Fruit fly (Drosophila melanogaster) whole organism, embryonic: Measurements from ENCODE around the gene Csp.
A peak's percentile ranks its signal among the peaks of the same experiment; 100 is the strongest.

Experiments
- CG10543 ChIP-seq: fragments of 200-800 bp; sonication (Bioruptor generic); optimal IDR thresholded peaks from 3 replicates; lab custom pipeline; 2017; ENCODE audit warnings: missing biosample characterization, mild to moderate bottlenecking, missing genetic modification characterization, moderate library complexity
- CG13775 ChIP-seq: fragments of 200-800 bp; sonication (Bioruptor generic); optimal IDR thresholded peaks from 3 replicates; lab custom pipeline; 2017; ENCODE audit warnings: missing biosample characterization, mild to moderate bottlenecking, missing genetic modification characterization
- CG15514 ChIP-seq: fragments of 200-800 bp; sonication (Bioruptor generic); optimal IDR thresholded peaks from 3 replicates; lab custom pipeline; 2017; ENCODE audit warnings: missing biosample characterization, missing genetic modification characterization, mild to moderate bottlenecking, moderate library complexity, missing genetic modification reagents
- CG1647 ChIP-seq: fragments of 200-800 bp; sonication (Bioruptor generic); optimal IDR thresholded peaks from 3 replicates; lab custom pipeline; 2016; ENCODE audit warnings: missing biosample characterization, missing genetic modification characterization
- CG16779 ChIP-seq: fragments of 200-800 bp; sonication (Bioruptor generic); IDR thresholded peaks from 2 replicates; pipeline ENCODE4 v1.3.6; 2022; ENCODE audit warnings: missing biosample characterization, missing genetic modification characterization
- CG2116 ChIP-seq: fragments of 200-800 bp; sonication (Bioruptor generic); optimal IDR thresholded peaks from 3 replicates; lab custom pipeline; 2018; ENCODE audit warnings: missing biosample characterization, mild to moderate bottlenecking, missing genetic modification characterization
- CG30431 ChIP-seq: fragments of 200-800 bp; sonication (Bioruptor generic); optimal IDR thresholded peaks from 2 replicates; lab custom pipeline; 2017; ENCODE audit warnings: missing biosample characterization, missing genetic modification characterization
- CG31388 ChIP-seq: fragments of 200-800 bp; sonication (Bioruptor generic); optimal IDR thresholded peaks from 2 replicates; lab custom pipeline; 2016; ENCODE audit warnings: missing biosample characterization, missing genetic modification characterization
- CG32767 ChIP-seq: fragments of 200-800 bp; sonication (Bioruptor generic); IDR thresholded peaks from 2 replicates; pipeline ENCODE4 v1.3.6; 2022; ENCODE audit warnings: missing biosample characterization, missing genetic modification characterization
- CG32772 ChIP-seq: fragments of 200-800 bp; sonication (Bioruptor generic); IDR thresholded peaks from 2 replicates; pipeline ENCODE4 v1.3.6; 2022; ENCODE audit warnings: missing biosample characterization, missing genetic modification characterization
- CG4360 ChIP-seq: fragments of 200-800 bp; sonication (Bioruptor generic); IDR thresholded peaks from 2 replicates; pipeline ENCODE4 v1.3.6; 2022; ENCODE audit warnings: missing biosample characterization, missing genetic modification characterization
- CG4854 ChIP-seq: fragments of 200-800 bp; sonication (Bioruptor generic); optimal IDR thresholded peaks from 2 replicates; lab custom pipeline; 2016; ENCODE audit warnings: missing biosample characterization, missing genetic modification characterization, inconsistent platforms
- CG7928 ChIP-seq: fragments of 200-800 bp; sonication (Bioruptor generic); optimal IDR thresholded peaks from 2 replicates; lab custom pipeline; 2017; ENCODE audit warnings: missing biosample characterization, mild to moderate bottlenecking, missing genetic modification characterization
- CG7963 ChIP-seq: fragments of 200-800 bp; sonication (Bioruptor generic); IDR thresholded peaks from 3 replicates; pipeline ENCODE4 v1.3.6; 2022; ENCODE audit warnings: missing biosample characterization, missing genetic modification characterization; ENCODE audit not compliant: partially characterized antibody
- CG9215 ChIP-seq: fragments of 200-800 bp; sonication (Bioruptor generic); IDR thresholded peaks from 2 replicates; pipeline ENCODE4 v1.3.6; 2022; ENCODE audit warnings: missing biosample characterization, missing genetic modification characterization
- CG9817 ChIP-seq: fragments of 200-800 bp; sonication (Bioruptor generic); optimal IDR thresholded peaks from 2 replicates; lab custom pipeline; 2018; ENCODE audit warnings: missing biosample characterization, mild to moderate bottlenecking, missing genetic modification characterization, moderate library complexity
- CoRest ChIP-seq: fragments of 200-800 bp; sonication (Bioruptor generic); optimal IDR thresholded peaks from 3 replicates; lab custom pipeline; 2018; ENCODE audit warnings: missing biosample characterization, mild to moderate bottlenecking, missing genetic modification characterization, moderate library complexity
- Fer2 ChIP-seq: fragments of 200-800 bp; sonication (Bioruptor generic); optimal IDR thresholded peaks from 2 replicates; lab custom pipeline; 2018; ENCODE audit warnings: missing biosample characterization, mild to moderate bottlenecking, missing genetic modification characterization, moderate library complexity
- Gug ChIP-seq: fragments of 200-800 bp; sonication (Bioruptor generic); IDR thresholded peaks from 4 replicates; pipeline ENCODE4 v1.3.6; 2022; ENCODE audit warnings: missing biosample characterization, missing genetic modification characterization
- HLH4C ChIP-seq: fragments of 200-800 bp; sonication (Bioruptor generic); IDR thresholded peaks from 3 replicates; pipeline ENCODE4 v1.3.6; 2022; ENCODE audit warnings: missing biosample characterization, missing genetic modification characterization; ENCODE audit not compliant: partially characterized antibody
- HLH54F ChIP-seq: fragments of 200-800 bp; sonication (Bioruptor generic); optimal IDR thresholded peaks from 3 replicates; lab custom pipeline; 2016; ENCODE audit warnings: missing biosample characterization, missing genetic modification characterization
- HmgD ChIP-seq: fragments of 200-800 bp; sonication (Bioruptor generic); optimal IDR thresholded peaks from 3 replicates; lab custom pipeline; 2016; ENCODE audit warnings: missing biosample characterization, missing genetic modification characterization
- Hr3 ChIP-seq: fragments of 200-800 bp; sonication (Bioruptor generic); optimal IDR thresholded peaks from 3 replicates; lab custom pipeline; 2016; ENCODE audit warnings: missing biosample characterization, missing genetic modification characterization
- MBD-R2 ChIP-seq: fragments of 200-800 bp; sonication (Bioruptor generic); IDR thresholded peaks from 2 replicates; pipeline ENCODE4 v1.3.6; 2022; ENCODE audit warnings: missing biosample characterization, missing genetic modification characterization
- NC2α ChIP-seq: fragments of 200-800 bp; sonication (Bioruptor generic); optimal IDR thresholded peaks from 2 replicates; lab custom pipeline; 2016; ENCODE audit warnings: missing biosample characterization, missing genetic modification characterization
- Opbp ChIP-seq: fragments of 200-800 bp; sonication (Bioruptor generic); IDR thresholded peaks from 3 replicates; pipeline ENCODE4 v1.3.6; 2022; ENCODE audit warnings: missing biosample characterization, missing genetic modification characterization; ENCODE audit not compliant: partially characterized antibody
- Pdp1 ChIP-seq, 2 experiments: fragments of 200-800 bp; sonication (Bioruptor generic); optimal IDR thresholded peaks; 3 replicates each; lab custom pipeline; 2016; ENCODE audit warnings: missing biosample characterization in 2 of 2, missing genetic modification characterization in 2 of 2, mild to moderate bottlenecking in 1 of 2, moderate library complexity in 1 of 2
- Side ChIP-seq: fragments of 200-800 bp; sonication (Bioruptor generic); optimal IDR thresholded peaks from 2 replicates; lab custom pipeline; 2016; ENCODE audit warnings: missing biosample characterization, missing genetic modification characterization
- Sox100B ChIP-seq: fragments of 200-800 bp; sonication (Bioruptor generic); optimal IDR thresholded peaks from 3 replicates; lab custom pipeline; 2018; ENCODE audit warnings: missing biosample characterization, mild to moderate bottlenecking, missing genetic modification characterization
- Sry-δ ChIP-seq: fragments of 200-800 bp; sonication (Bioruptor generic); optimal IDR thresholded peaks from 2 replicates; lab custom pipeline; 2016; ENCODE audit warnings: missing biosample characterization, missing genetic modification characterization
- az2 ChIP-seq: fragments of 200-800 bp; sonication (Bioruptor generic); optimal IDR thresholded peaks from 3 replicates; lab custom pipeline; 2016; ENCODE audit warnings: missing biosample characterization, missing genetic modification characterization
- cato ChIP-seq: fragments of 200-800 bp; sonication (Bioruptor generic); optimal IDR thresholded peaks from 2 replicates; lab custom pipeline; 2016; ENCODE audit warnings: missing biosample characterization, missing genetic modification characterization, borderline replicate concordance
- chif ChIP-seq, 2 experiments: fragments of 200-800 bp; sonication (Bioruptor generic); optimal IDR thresholded peaks; 3 replicates each; lab custom pipeline; 2016; ENCODE audit warnings: missing biosample characterization in 2 of 2, missing genetic modification characterization in 2 of 2
- chm ChIP-seq: fragments of 200-800 bp; sonication (Bioruptor generic); IDR thresholded peaks from 2 replicates; pipeline ENCODE4 v1.3.6; 2022; ENCODE audit warnings: missing biosample characterization, missing genetic modification characterization
- chn ChIP-seq: fragments of 200-800 bp; sonication (Bioruptor generic); optimal IDR thresholded peaks from 2 replicates; lab custom pipeline; 2016; ENCODE audit warnings: missing biosample characterization, missing genetic modification characterization
- dan ChIP-seq: fragments of 200-800 bp; sonication (Bioruptor generic); IDR thresholded peaks from 2 replicates; pipeline ENCODE4 v1.3.6; 2022; ENCODE audit warnings: missing biosample characterization, missing genetic modification characterization
- fd102C ChIP-seq: fragments of 200-800 bp; sonication (Bioruptor generic); optimal IDR thresholded peaks from 2 replicates; lab custom pipeline; 2018; ENCODE audit warnings: missing biosample characterization, mild to moderate bottlenecking, missing genetic modification characterization, moderate library complexity
- fu2 ChIP-seq: fragments of 200-800 bp; sonication (Bioruptor generic); optimal IDR thresholded peaks from 2 replicates; lab custom pipeline; 2016; ENCODE audit warnings: missing biosample characterization, missing genetic modification characterization
- gt ChIP-seq: fragments of 200-800 bp; sonication (Bioruptor generic); IDR thresholded peaks from 2 replicates; pipeline ENCODE4 v1.3.6; 2022; ENCODE audit warnings: missing biosample characterization, missing genetic modification characterization
- pan ChIP-seq, 4 experiments: fragments of >200 bp in 3 of 4; fragments of 200-800 bp in 1 of 4; sonication (Bioruptor generic) in 1 of 4; optimal IDR thresholded peaks in 3 of 4; IDR thresholded peaks in 1 of 4; 2 replicates each; pipeline versions ENCODE4 v1.3.6 to Lab custom; 2017 to 2022; ENCODE audit warnings: missing biosample characterization in 2 of 4, missing genetic modification characterization in 2 of 4, mixed read lengths in 1 of 4
- peb ChIP-seq: fragments of 200-800 bp; sonication (Bioruptor generic); IDR thresholded peaks from 2 replicates; pipeline ENCODE4 v1.3.6; 2022; ENCODE audit warnings: missing biosample characterization, missing genetic modification characterization
- pnt ChIP-seq: fragments of 200-800 bp; sonication (Bioruptor generic); optimal IDR thresholded peaks from 3 replicates; lab custom pipeline; 2016; ENCODE audit warnings: missing biosample characterization, missing genetic modification characterization
- ranshi ChIP-seq: fragments of 200-800 bp; sonication (Bioruptor generic); IDR thresholded peaks from 2 replicates; pipeline ENCODE4 v1.3.6; 2022; ENCODE audit warnings: missing biosample characterization, missing genetic modification characterization
- rib ChIP-seq: fragments of 200-800 bp; sonication (Bioruptor generic); IDR thresholded peaks from 2 replicates; pipeline ENCODE4 v1.3.6; 2022; ENCODE audit warnings: missing biosample characterization, missing genetic modification characterization
- stwl ChIP-seq: fragments of 200-800 bp; sonication (Bioruptor generic); optimal IDR thresholded peaks from 3 replicates; lab custom pipeline; 2018; ENCODE audit warnings: missing biosample characterization, mild to moderate bottlenecking, missing genetic modification characterization, moderate library complexity
- zfh1 ChIP-seq: fragments of 200-800 bp; sonication (Bioruptor generic); IDR thresholded peaks from 3 replicates; pipeline ENCODE4 v1.3.6; 2022; ENCODE audit warnings: missing biosample characterization, missing genetic modification characterization

Gene Csp

DNA sequence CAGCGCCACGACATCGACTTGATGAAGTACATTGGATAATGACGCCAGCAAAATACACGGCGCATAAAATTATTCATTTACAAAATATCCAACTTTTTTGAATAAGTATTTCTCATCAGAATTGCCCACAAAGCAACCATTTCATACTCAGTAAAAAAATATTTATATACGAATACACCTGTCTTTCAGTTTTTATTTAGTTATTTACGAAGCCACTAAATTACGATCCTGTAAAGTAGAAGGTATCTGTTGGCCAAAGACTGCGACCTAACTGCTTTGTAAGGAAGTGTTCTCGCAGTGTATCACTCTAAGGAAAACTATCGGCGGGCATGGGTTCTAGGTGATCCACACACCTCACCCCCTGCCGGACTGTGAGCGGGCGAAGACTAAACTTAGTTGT, 10.0 kb downstream of the Csp start (continued):
- TF ChIP-seq Gug (GFP tag; lab: Robert Waterston, UW): peak; percentile 70; the same call in 2 of the 4 replicates
- no peak for TF ChIP-seq Fer2 (tag; lab: Kevin White, UChicago)
- no peak for TF ChIP-seq Sox100B (GFP tag; lab: Kevin White, UChicago)
- TF ChIP-seq fu2: peak; percentile 39
- TF ChIP-seq HmgD (GFP tag; lab: Kevin White, UChicago): no peak
- TF ChIP-seq pnt (GFP tag; lab: Kevin White, UChicago): peak; percentile 40
- TF ChIP-seq Pdp1 (GFP tag; optimal IDR thresholded peaks at IDR 0.05; lab: Kevin White, UChicago): peak in 1 of 2 experiments; percentile 37
- TF ChIP-seq CG10543: peak; percentile 66
- TF ChIP-seq HLH54F (GFP tag; lab: Kevin White, UChicago): peak; percentile 40
- no peak for TF ChIP-seq pan (optimal IDR thresholded peaks at IDR 0.05; lab: Kevin White, UChicago)
- TF ChIP-seq pan (GFP tag; optimal IDR thresholded peaks at IDR 0.05 in 1 of 2, IDR thresholded peaks at IDR 0.05 in 1 of 2): peak in 1 of 2 experiments; percentile 66
- peak; percentile 56 for TF ChIP-seq CG32772 (GFP tag; lab: Robert Waterston, UW)
- no peak for TF ChIP-seq chm
- TF ChIP-seq CG32767 (GFP tag; lab: Robert Waterston, UW): peak; percentile 34; the same call in 1 of the 2 replicates
- TF ChIP-seq, all 482 proteins: peak for 152

DNA sequence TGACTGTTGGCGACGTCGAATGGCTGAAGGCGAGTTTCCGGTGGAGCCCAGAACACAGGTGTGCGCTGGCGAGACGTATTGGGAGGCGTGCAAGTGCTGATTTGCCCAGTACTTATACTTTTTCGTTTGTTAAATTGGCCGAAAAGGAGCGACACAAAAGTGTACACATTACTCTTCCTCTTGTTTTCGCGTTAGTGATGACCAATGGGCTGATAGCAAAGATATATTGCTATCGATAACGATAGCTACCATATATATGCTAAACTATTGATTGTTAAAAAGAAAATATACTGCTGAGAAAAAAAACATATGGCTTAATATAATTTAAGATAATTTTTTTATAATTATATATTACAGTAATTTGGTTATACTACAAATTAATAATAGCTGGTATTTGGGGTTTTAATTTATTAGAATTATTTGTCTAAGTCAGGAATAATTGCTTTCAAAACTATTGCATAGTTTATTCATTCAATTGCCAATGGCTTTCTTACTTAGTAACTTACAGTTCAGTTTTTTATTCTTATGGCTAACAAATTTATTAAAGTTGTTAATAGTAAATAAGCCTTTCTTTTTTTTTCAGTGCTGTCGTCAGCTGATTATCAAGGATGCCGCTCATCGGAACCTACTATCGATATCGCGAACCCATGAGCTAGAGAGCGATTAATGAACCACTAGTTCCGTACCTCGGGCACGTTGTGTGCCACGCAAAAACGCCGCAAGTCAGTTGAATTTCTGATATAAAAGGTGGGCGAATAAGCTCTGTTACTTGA, 21.0 kb downstream of the Csp start, which contains the start of the genes Hem and IleRS:
Gene Hem, minus strand, starts transcription at position 202 of the 773 bp plus-strand sequence.
Gene IleRS, plus strand, starts transcription at position 672 of the 773 bp plus-strand sequence.
- peak; percentile 84 for TF ChIP-seq CG2116
- peak; percentile 79 for TF ChIP-seq CG30431 (GFP tag; lab: Kevin White, UChicago)
- TF ChIP-seq CG7928 (GFP tag; lab: Kevin White, UChicago): peak; percentile 52
- TF ChIP-seq dan (GFP tag; lab: Robert Waterston, UW): no peak
- peak; percentile 66 for TF ChIP-seq stwl (tag; lab: Kevin White, UChicago)
- peak; percentile 64 for TF ChIP-seq CG16779 (GFP tag; lab: Robert Waterston, UW)
- TF ChIP-seq CG15514 (GFP tag; lab: Kevin White, UChicago): peak; percentile 99
- peak; percentile 64 for TF ChIP-seq CG4854 (GFP tag; lab: Kevin White, UChicago)
- TF ChIP-seq chn (GFP tag; lab: Kevin White, UChicago): peak; percentile 82
- TF ChIP-seq ranshi (GFP tag; lab: Robert Waterston, UW): peak; percentile 88
- TF ChIP-seq CG9817 (tag; lab: Kevin White, UChicago): peak; percentile 91
- TF ChIP-seq cato (GFP tag; lab: Kevin White, UChicago): peak; percentile 88
- TF ChIP-seq gt (GFP tag; lab: Robert Waterston, UW): peak; percentile 51
- peak; percentile 95 for TF ChIP-seq CG13775 (GFP tag; lab: Kevin White, UChicago)
- peak; percentile 92 for TF ChIP-seq zfh1 (GFP tag; lab: Robert Waterston, UW)
- TF ChIP-seq HLH4C (GFP tag; lab: Robert Waterston, UW): peak; percentile 67
- TF ChIP-seq rib (GFP tag; lab: Robert Waterston, UW): peak; percentile 74; the same call in 1 of the 2 replicates
- TF ChIP-seq CG32767 (GFP tag; lab: Robert Waterston, UW): peak; percentile 87
- TF ChIP-seq CG31388 (GFP tag; lab: Kevin White, UChicago): peak; percentile 83
- peak; percentile 58 for TF ChIP-seq CG4360 (GFP tag; lab: Robert Waterston, UW)
- peak; percentile 94 for TF ChIP-seq Hr3
- TF ChIP-seq pnt (GFP tag; lab: Kevin White, UChicago): peak; percentile 85
- peak; percentile 75 for TF ChIP-seq Sry-δ (GFP tag; lab: Kevin White, UChicago)
- TF ChIP-seq peb (GFP tag; lab: Robert Waterston, UW): peak; percentile 77
- TF ChIP-seq az2 (GFP tag; lab: Kevin White, UChicago): peak; percentile 96
- peak; percentile 75; the same call in 2 of the 3 replicates for TF ChIP-seq Opbp (GFP tag; lab: Robert Waterston, UW)
- peak; percentile 66 for TF ChIP-seq NC2α (GFP tag; lab: Kevin White, UChicago)
- TF ChIP-seq pan (optimal IDR thresholded peaks at IDR 0.05; lab: Kevin White, UChicago): no peak
- peak in 1 of 2 experiments; percentile 93 for TF ChIP-seq pan (GFP tag; optimal IDR thresholded peaks at IDR 0.05 in 1 of 2, IDR thresholded peaks at IDR 0.05 in 1 of 2)
- TF ChIP-seq CG1647 (GFP tag; lab: Kevin White, UChicago): peak; percentile 66
- peak; percentile 96 for TF ChIP-seq CoRest (tag; lab: Kevin White, UChicago)
- TF ChIP-seq MBD-R2: peak; percentile 80
- 0 out of 3 replicates have a peak, but pooled peaks have one; percentile 43 for TF ChIP-seq CG7963 (GFP tag; lab: Robert Waterston, UW)
- TF ChIP-seq chif (GFP tag; optimal IDR thresholded peaks at IDR 0.05; lab: Kevin White, UChicago): peak; percentile 82 to 91
- peak; percentile 46 for TF ChIP-seq fd102C (GFP tag; lab: Kevin White, UChicago)
- peak; percentile 75 for TF ChIP-seq Gug (GFP tag; lab: Robert Waterston, UW)
- peak; percentile 84 for TF ChIP-seq Side
- peak; percentile 84 for TF ChIP-seq CG9215 (GFP tag; lab: Robert Waterston, UW)
